Fruit fly (Drosophila melanogaster) whole organism, embryonic: ENCODE data around the gene CG9166.
A peak's percentile ranks its signal among the peaks of the same experiment; 100 is the strongest.

Source experiments
- Abd-B ChIP-seq: fragments of 200-800 bp; sonication (Bioruptor generic); optimal IDR thresholded peaks from 2 replicates; lab custom pipeline; 2018; ENCODE audit warnings: missing biosample characterization, mild to moderate bottlenecking, missing genetic modification characterization, moderate library complexity
- Ada2b ChIP-seq: fragments of 200-800 bp; sonication (Bioruptor generic); IDR thresholded peaks from 2 replicates; pipeline ENCODE4 v1.3.6; 2022; ENCODE audit warnings: missing biosample characterization, missing genetic modification characterization
- Blimp-1 ChIP-seq: fragments of 200-800 bp; sonication (Bioruptor generic); optimal IDR thresholded peaks from 3 replicates; lab custom pipeline; 2018; ENCODE audit warnings: missing biosample characterization, missing genetic modification characterization, mild to moderate bottlenecking, moderate library complexity, missing genetic modification reagents
- CG10267 ChIP-seq: fragments of 200-800 bp; sonication (Bioruptor generic); optimal IDR thresholded peaks from 2 replicates; lab custom pipeline; 2018; ENCODE audit warnings: missing biosample characterization, mild to moderate bottlenecking, missing genetic modification characterization, moderate library complexity
- CG10274 ChIP-seq: fragments of 200-800 bp; sonication (Bioruptor generic); optimal IDR thresholded peaks from 3 replicates; lab custom pipeline; 2017; ENCODE audit warnings: missing biosample characterization, mild to moderate bottlenecking, missing genetic modification characterization
- CG10366 ChIP-seq: fragments of 200-800 bp; sonication (Bioruptor generic); IDR thresholded peaks from 2 replicates; pipeline ENCODE4 v1.3.6; 2022; ENCODE audit warnings: missing biosample characterization, missing genetic modification characterization
- CG10543 ChIP-seq: fragments of 200-800 bp; sonication (Bioruptor generic); optimal IDR thresholded peaks from 3 replicates; lab custom pipeline; 2017; ENCODE audit warnings: missing biosample characterization, mild to moderate bottlenecking, missing genetic modification characterization, moderate library complexity
- CG10979 ChIP-seq: fragments of 200-800 bp; sonication (Bioruptor generic); optimal IDR thresholded peaks from 2 replicates; lab custom pipeline; 2018; ENCODE audit warnings: missing biosample characterization, mild to moderate bottlenecking, missing genetic modification characterization, moderate library complexity
- CG12155 ChIP-seq: fragments of 200-800 bp; sonication (Bioruptor generic); optimal IDR thresholded peaks from 3 replicates; lab custom pipeline; 2016; ENCODE audit warnings: missing biosample characterization, missing genetic modification characterization
- CG12744 ChIP-seq: fragments of 200-800 bp; sonication (Bioruptor generic); optimal IDR thresholded peaks from 2 replicates; lab custom pipeline; 2016; ENCODE audit warnings: missing biosample characterization, missing genetic modification characterization
- CG14050 ChIP-seq: fragments of 200-800 bp; sonication (Bioruptor generic); IDR thresholded peaks from 3 replicates; pipeline ENCODE4 v1.3.6; 2022; ENCODE audit warnings: missing biosample characterization, missing genetic modification characterization
- CG14710 ChIP-seq: fragments of 200-800 bp; sonication (Bioruptor generic); optimal IDR thresholded peaks from 3 replicates; lab custom pipeline; 2019; ENCODE audit warnings: missing biosample characterization, mild to moderate bottlenecking, missing genetic modification characterization, moderate library complexity
- CG14860 ChIP-seq: fragments of 200-800 bp; sonication (Bioruptor generic); IDR thresholded peaks from 3 replicates; pipeline ENCODE4 v1.3.6; 2022; ENCODE audit warnings: missing biosample characterization, missing genetic modification characterization; ENCODE audit not compliant: partially characterized antibody
- CG15269 ChIP-seq: fragments of 200-800 bp; sonication (Bioruptor generic); optimal IDR thresholded peaks from 2 replicates; lab custom pipeline; 2018; ENCODE audit warnings: missing biosample characterization, mild to moderate bottlenecking, missing genetic modification characterization, moderate library complexity
- CG15696 ChIP-seq: fragments of 200-800 bp; sonication (Bioruptor generic); optimal IDR thresholded peaks from 2 replicates; lab custom pipeline; 2019; ENCODE audit warnings: missing biosample characterization, mild to moderate bottlenecking, missing genetic modification characterization, moderate library complexity
- CG17186 ChIP-seq: fragments of 200-800 bp; sonication (Bioruptor generic); optimal IDR thresholded peaks from 3 replicates; lab custom pipeline; 2017; ENCODE audit warnings: missing biosample characterization, missing genetic modification reagents, missing genetic modification characterization
- CG18476 ChIP-seq: fragments of 200-800 bp; sonication (Bioruptor generic); optimal IDR thresholded peaks from 2 replicates; lab custom pipeline; 2016; ENCODE audit warnings: missing biosample characterization, mild to moderate bottlenecking, missing genetic modification characterization
- CG30431 ChIP-seq: fragments of 200-800 bp; sonication (Bioruptor generic); optimal IDR thresholded peaks from 2 replicates; lab custom pipeline; 2017; ENCODE audit warnings: missing biosample characterization, missing genetic modification characterization
- CG31224 ChIP-seq: fragments of 200-800 bp; sonication (Bioruptor generic); IDR thresholded peaks from 2 replicates; pipeline ENCODE4 v1.3.6; 2022; ENCODE audit warnings: missing biosample characterization, missing genetic modification characterization
- CG3726 ChIP-seq: fragments of 200-800 bp; sonication (Bioruptor generic); IDR thresholded peaks from 3 replicates; pipeline ENCODE4, ENCODE4 v1.3.6; 2022; ENCODE audit warnings: missing biosample characterization, missing genetic modification characterization
- CG6854 ChIP-seq: fragments of 200-800 bp; sonication (Bioruptor generic); optimal IDR thresholded peaks from 3 replicates; lab custom pipeline; 2017; ENCODE audit warnings: missing biosample characterization, mild to moderate bottlenecking, missing genetic modification characterization
- Camta ChIP-seq: fragments of 200-800 bp; sonication (Bioruptor generic); optimal IDR thresholded peaks from 2 replicates; lab custom pipeline; 2016; ENCODE audit warnings: missing biosample characterization, missing genetic modification characterization
- Dad ChIP-seq: fragments of 200-800 bp; sonication (Bioruptor generic); optimal IDR thresholded peaks from 3 replicates; lab custom pipeline; 2016; ENCODE audit warnings: missing biosample characterization, missing genetic modification characterization
- Gug ChIP-seq: fragments of 200-800 bp; sonication (Bioruptor generic); IDR thresholded peaks from 4 replicates; pipeline ENCODE4 v1.3.6; 2022; ENCODE audit warnings: missing biosample characterization, missing genetic modification characterization
- H15 ChIP-seq: fragments of 200-800 bp; sonication (Bioruptor generic); IDR thresholded peaks from 3 replicates; pipeline ENCODE4 v1.3.6; 2022; ENCODE audit warnings: missing biosample characterization, missing genetic modification characterization
- HmgZ ChIP-seq: fragments of 200-800 bp; sonication (Bioruptor generic); optimal IDR thresholded peaks from 2 replicates; lab custom pipeline; 2018; ENCODE audit warnings: missing biosample characterization, mild to moderate bottlenecking, missing genetic modification characterization
- Hmr ChIP-seq: fragments of 200-800 bp; sonication (Bioruptor generic); optimal IDR thresholded peaks from 3 replicates; lab custom pipeline; 2017; ENCODE audit warnings: mild to moderate bottlenecking, missing biosample characterization, missing genetic modification reagents, missing genetic modification characterization
- Hsf ChIP-seq: fragments of 200-800 bp; sonication (Bioruptor generic); optimal IDR thresholded peaks from 3 replicates; lab custom pipeline; 2016; ENCODE audit warnings: missing biosample characterization, missing genetic modification characterization
- Neu2 ChIP-seq: fragments of 200-800 bp; sonication (Bioruptor generic); optimal IDR thresholded peaks from 3 replicates; lab custom pipeline; 2016; ENCODE audit warnings: missing biosample characterization, missing genetic modification characterization, borderline replicate concordance
- Six4 ChIP-seq: fragments of 200-800 bp; sonication (Bioruptor generic); optimal IDR thresholded peaks from 2 replicates; lab custom pipeline; 2016; ENCODE audit warnings: missing biosample characterization, missing genetic modification characterization
- Sry-β ChIP-seq: fragments of 200-800 bp; sonication (Bioruptor generic); optimal IDR thresholded peaks from 2 replicates; lab custom pipeline; 2018; ENCODE audit warnings: missing biosample characterization, mild to moderate bottlenecking, missing genetic modification characterization, moderate library complexity
- Ssrp ChIP-seq: fragments of 200-800 bp; sonication (Bioruptor generic); optimal IDR thresholded peaks from 2 replicates; lab custom pipeline; 2018; ENCODE audit warnings: missing biosample characterization, mild to moderate bottlenecking, missing genetic modification characterization, moderate library complexity
- Trl ChIP-seq, 3 experiments: fragments of >200 bp in 2 of 3; fragments of 200-800 bp in 1 of 3; sonication (Bioruptor generic) in 1 of 3; optimal IDR thresholded peaks; 2 replicates in 1 of 3; 3 replicates in 2 of 3; lab custom pipeline; 2016 to 2017; ENCODE audit warnings: missing biosample characterization in 1 of 3, missing genetic modification characterization in 1 of 3
- Xbp1 ChIP-seq: fragments of 200-800 bp; sonication (Bioruptor generic); optimal IDR thresholded peaks from 3 replicates; lab custom pipeline; 2016; ENCODE audit warnings: missing biosample characterization, mild to moderate bottlenecking, missing genetic modification characterization
- ap ChIP-seq: fragments of 200-800 bp; sonication (Bioruptor generic); IDR thresholded peaks from 2 replicates; pipeline ENCODE4 v1.3.6; 2022; ENCODE audit warnings: missing biosample characterization, missing genetic modification characterization
- crc ChIP-seq: fragments of 200-800 bp; sonication (Bioruptor generic); optimal IDR thresholded peaks from 2 replicates; lab custom pipeline; 2016; ENCODE audit warnings: missing biosample characterization, missing genetic modification characterization
- dan ChIP-seq: fragments of 200-800 bp; sonication (Bioruptor generic); IDR thresholded peaks from 2 replicates; pipeline ENCODE4 v1.3.6; 2022; ENCODE audit warnings: missing biosample characterization, missing genetic modification characterization
- esg ChIP-seq: fragments of 200-800 bp; sonication (Bioruptor generic); conservative IDR thresholded peaks from 2 replicates; pipeline ENCODE4 v1.3.6; 2022; ENCODE audit warnings: missing biosample characterization, missing genetic modification characterization
- hbn ChIP-seq: fragments of 200-800 bp; sonication (Bioruptor generic); IDR thresholded peaks from 2 replicates; pipeline ENCODE4 v1.3.6; 2022; ENCODE audit warnings: missing biosample characterization, missing genetic modification characterization; ENCODE audit not compliant: partially characterized antibody
- hkb ChIP-seq, 2 experiments: fragments of 200-800 bp in 1 of 2; fragments of >200 bp in 1 of 2; sonication (Bioruptor generic) in 1 of 2; IDR thresholded peaks in 1 of 2; optimal IDR thresholded peaks in 1 of 2; 2 replicates each; pipeline versions ENCODE4 v1.3.6 to Lab custom; 2017 to 2022; ENCODE audit warnings: missing biosample characterization in 1 of 2, missing genetic modification characterization in 1 of 2
- ind ChIP-seq: fragments of 200-800 bp; sonication (Bioruptor generic); optimal IDR thresholded peaks from 3 replicates; lab custom pipeline; 2016; ENCODE audit warnings: missing biosample characterization, missing genetic modification characterization
- kay ChIP-seq: fragments of 200-800 bp; sonication (Bioruptor generic); optimal IDR thresholded peaks from 2 replicates; lab custom pipeline; 2016; ENCODE audit warnings: missing biosample characterization, missing genetic modification characterization
- lbe ChIP-seq: fragments of 200-800 bp; sonication (Bioruptor generic); optimal IDR thresholded peaks from 2 replicates; lab custom pipeline; 2016; ENCODE audit warnings: missing biosample characterization, mild to moderate bottlenecking, missing genetic modification characterization
- lilli ChIP-seq: fragments of 200-800 bp; sonication (Bioruptor generic); optimal IDR thresholded peaks from 3 replicates; lab custom pipeline; 2016; ENCODE audit warnings: missing biosample characterization, missing genetic modification characterization
- p53 ChIP-seq: fragments of 200-800 bp; sonication (Bioruptor generic); optimal IDR thresholded peaks from 2 replicates; lab custom pipeline; 2016; ENCODE audit warnings: missing biosample characterization, missing genetic modification characterization
- slp2 ChIP-seq: fragments of 200-800 bp; sonication (Bioruptor generic); optimal IDR thresholded peaks from 2 replicates; lab custom pipeline; 2016; ENCODE audit warnings: missing biosample characterization, missing genetic modification characterization
- stc ChIP-seq: fragments of 200-800 bp; sonication (Bioruptor generic); IDR thresholded peaks from 2 replicates; pipeline ENCODE4 v1.3.6; 2022; ENCODE audit warnings: missing biosample characterization, missing genetic modification characterization
- tgo ChIP-seq: fragments of 200-800 bp; sonication (Bioruptor generic); IDR thresholded peaks from 3 replicates; pipeline ENCODE4 v1.3.6; 2022; ENCODE audit warnings: missing biosample characterization, missing genetic modification characterization

Gene CG9166

DNA sequence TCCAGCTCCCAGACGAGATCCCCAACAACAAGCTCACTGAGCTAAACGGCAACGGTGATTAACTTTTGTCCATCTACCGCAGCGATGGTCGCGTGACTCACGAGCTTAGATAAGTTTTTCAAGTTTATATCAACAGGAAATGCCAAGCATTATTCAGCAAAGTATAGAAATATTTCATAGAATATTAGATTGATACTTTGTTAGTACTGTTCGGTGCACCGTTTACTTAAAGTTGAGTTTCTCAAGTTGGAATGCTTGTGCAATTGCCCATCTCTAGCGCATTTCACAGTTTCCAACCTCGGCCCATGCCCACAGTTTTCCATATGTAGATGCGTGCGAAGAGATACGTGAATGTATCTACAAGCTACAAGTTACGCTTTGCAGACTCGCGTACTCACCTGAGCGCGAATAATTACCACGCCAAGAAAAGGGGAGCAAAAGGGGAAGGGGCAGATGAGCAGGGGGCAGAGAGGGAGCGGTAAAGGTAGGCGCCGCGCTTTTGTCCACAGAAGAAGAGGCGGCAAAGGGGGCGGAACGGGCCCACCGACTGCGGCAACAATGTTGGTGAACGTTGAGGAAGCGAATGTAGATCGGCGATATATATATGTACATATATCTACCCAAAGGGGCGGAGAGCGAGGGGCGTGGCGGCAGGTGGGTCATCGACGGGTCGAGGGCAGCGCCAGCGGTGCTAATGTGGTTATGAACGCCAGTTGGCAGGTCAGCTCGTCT lies 25.3 kb downstream of the CG9166 start (continued):
- TF ChIP-seq lbe (no peak), CG31224 (GFP tag; lab: Robert Waterston, UW) (no peak), Ada2b (GFP tag; lab: Robert Waterston, UW) (0 out of 2 replicates have a peak, but pooled peaks have one; percentile 21), hbn (peak; percentile 68), Abd-B (GFP tag; lab: Kevin White, UChicago) (peak; percentile 41), CG10366 (GFP tag; lab: Robert Waterston, UW) (peak; percentile 71), Xbp1 (GFP tag; lab: Kevin White, UChicago) (peak; percentile 57), hkb (optimal IDR thresholded peaks at IDR 0.05; lab: Kevin White, UChicago) (no peak), hkb (GFP tag; IDR thresholded peaks at IDR 0.05; lab: Robert Waterston, UW) (peak; percentile 71), ind (GFP tag; lab: Kevin White, UChicago) (peak; percentile 23), CG12744 (GFP tag; lab: Kevin White, UChicago) (no peak), Ssrp (tag; lab: Kevin White, UChicago) (peak; percentile 31), CG15696 (no peak), CG10267 (tag; lab: Kevin White, UChicago) (peak; percentile 62), stc (GFP tag; lab: Robert Waterston, UW) (peak; percentile 72), CG10274 (GFP tag; lab: Kevin White, UChicago) (no peak), crc (GFP tag; lab: Kevin White, UChicago) (no peak), CG3726 (GFP tag; lab: Robert Waterston, UW) (0 out of 3 replicates have a peak, but pooled peaks have one; percentile 42), CG14710 (tag; lab: Kevin White, UChicago) (peak; percentile 2), Gug (GFP tag; lab: Robert Waterston, UW) (peak; percentile 32; the same call in 1 of the 4 replicates), Blimp-1 (GFP tag; lab: Kevin White, UChicago) (peak; percentile 59), H15 (GFP tag; lab: Robert Waterston, UW) (peak; percentile 51; the same call in 1 of the 3 replicates), HmgZ (tag; lab: Kevin White, UChicago) (peak; percentile 14), slp2 (GFP tag; lab: Kevin White, UChicago) (peak; percentile 50), CG17186 (no peak), kay (peak; percentile 4), p53 (GFP tag; lab: Kevin White, UChicago) (no peak), Six4 (GFP tag; lab: Kevin White, UChicago) (no peak), ap (GFP tag; lab: Robert Waterston, UW) (0 out of 2 replicates have a peak, but pooled peaks have one; percentile 17), Hmr (GFP tag; lab: Kevin White, UChicago) (no peak), dan (GFP tag; lab: Robert Waterston, UW) (no peak), Trl (optimal IDR thresholded peaks at IDR 0.05; lab: Kevin White, UChicago) (no peak), Trl (GFP tag; optimal IDR thresholded peaks at IDR 0.05; lab: Kevin White, UChicago) (peak; percentile 30), CG18476 (GFP tag; lab: Kevin White, UChicago) (no peak), CG10543 (no peak), CG30431 (GFP tag; lab: Kevin White, UChicago) (no peak), CG6854 (GFP tag; lab: Kevin White, UChicago) (no peak), tgo (GFP tag; lab: Robert Waterston, UW) (peak; percentile 53), Neu2 (GFP tag; lab: Kevin White, UChicago) (no peak), Hsf (GFP tag; lab: Kevin White, UChicago) (peak; percentile 14), lilli (peak; percentile 25), CG10979 (tag; lab: Kevin White, UChicago) (peak; percentile 29), Sry-β (GFP tag; lab: Kevin White, UChicago) (peak; percentile 2), CG15269 (tag; lab: Kevin White, UChicago) (peak; percentile 68), CG12155 (GFP tag; lab: Kevin White, UChicago) (no peak), Dad (peak; percentile 36), CG14050 (GFP tag; lab: Robert Waterston, UW) (peak; percentile 65), esg (GFP tag; lab: Robert Waterston, UW) (peak; percentile 54; the same call in 1 of the 2 replicates), Camta (peak; percentile 46), CG14860 (GFP tag; lab: Robert Waterston, UW) (peak; percentile 59; the same call in 2 of the 3 replicates)
